Fruit fly (Drosophila melanogaster) whole organism, wandering third instar larva: ENCODE results near the gene TwdlT.

Experiments used
- CG32264 ChIP-seq: fragments of 200-800 bp; sonication (Bioruptor generic); optimal IDR thresholded peaks from 2 replicates; lab custom pipeline; 2016; ENCODE audit warnings: missing biosample characterization, missing genetic modification characterization
- CG9705 ChIP-seq: fragments of 200-800 bp; sonication (Bioruptor generic); optimal IDR thresholded peaks from 2 replicates; lab custom pipeline; 2018; ENCODE audit warnings: missing biosample characterization, mild to moderate bottlenecking, missing genetic modification characterization
- Dif ChIP-seq: fragments of 200-275, 200-300 bp; sonication (Bioruptor generic); optimal IDR thresholded peaks from 2 replicates; lab custom pipeline; 2018; ENCODE audit warnings: missing biosample characterization, missing genetic modification characterization; ENCODE audit not compliant: partially characterized antibody
- GATAd ChIP-seq: sonication (Bioruptor generic); optimal IDR thresholded peaks from 2 replicates; lab custom pipeline; 2016; ENCODE audit warnings: missing biosample characterization, missing genetic modification characterization
- HLH106 ChIP-seq: fragments of 200-800 bp; optimal IDR thresholded peaks from 3 replicates; lab custom pipeline; 2019; ENCODE audit warnings: missing biosample characterization, mild to moderate bottlenecking, missing genetic modification characterization, moderate library complexity
- Hnf4 ChIP-seq: fragments of 200-800 bp; sonication (Bioruptor generic); optimal IDR thresholded peaks from 2 replicates; lab custom pipeline; 2016; ENCODE audit warnings: missing biosample characterization, mild to moderate bottlenecking, missing genetic modification characterization
- Hr78 ChIP-seq: fragments of >200 bp; optimal IDR thresholded peaks from 2 replicates; lab custom pipeline; 2017; ENCODE audit warnings: missing biosample characterization, missing genetic modification characterization
- Hr83 ChIP-seq: fragments of 200-300 bp; sonication (Bioruptor generic); optimal IDR thresholded peaks from 2 replicates; lab custom pipeline; 2016; ENCODE audit warnings: missing biosample characterization, mild to moderate bottlenecking, missing genetic modification characterization, moderate library complexity; ENCODE audit not compliant: poor library complexity, severe bottlenecking
- Jra ChIP-seq: sonication (Bioruptor generic); optimal IDR thresholded peaks from 2 replicates; lab custom pipeline; 2016; ENCODE audit warnings: missing biosample characterization, missing genetic modification characterization
- Mio ChIP-seq: sonication (Bioruptor generic); optimal IDR thresholded peaks from 2 replicates; lab custom pipeline; 2016; ENCODE audit warnings: missing biosample characterization, missing genetic modification characterization
- Rel ChIP-seq, 2 experiments: fragments of 200-800 bp; sonication (Bioruptor generic) in 1 of 2; optimal IDR thresholded peaks; 2 replicates in 1 of 2; 3 replicates in 1 of 2; lab custom pipeline; 2016 to 2019; ENCODE audit warnings: mild to moderate bottlenecking in 2 of 2, missing biosample characterization in 2 of 2, missing genetic modification characterization in 2 of 2, moderate library complexity in 1 of 2
- Sp1 ChIP-seq: fragments of 200-800 bp; sonication (Bioruptor generic); optimal IDR thresholded peaks from 3 replicates; lab custom pipeline; 2019; ENCODE audit warnings: missing biosample characterization, mild to moderate bottlenecking, missing genetic modification characterization, moderate library complexity
- Vsx2 ChIP-seq: fragments of 200-300, 225-300 bp; sonication (Bioruptor generic); optimal IDR thresholded peaks from 2 replicates; lab custom pipeline; 2018; ENCODE audit warnings: missing biosample characterization, missing genetic modification characterization; ENCODE audit not compliant: partially characterized antibody
- br ChIP-seq: fragments of 200-800 bp; sonication (Bioruptor generic); optimal IDR thresholded peaks from 2 replicates; lab custom pipeline; 2016; ENCODE audit warnings: missing biosample characterization, missing genetic modification characterization
- brk ChIP-seq: fragments of 200-800 bp; sonication (Bioruptor generic); optimal IDR thresholded peaks from 2 replicates; lab custom pipeline; 2016; ENCODE audit warnings: missing biosample characterization, mild to moderate bottlenecking, missing genetic modification characterization
- dmrt93B ChIP-seq: fragments of 200-800 bp; sonication (Bioruptor generic); optimal IDR thresholded peaks from 2 replicates; lab custom pipeline; 2018; ENCODE audit warnings: missing biosample characterization, mild to moderate bottlenecking, missing genetic modification characterization
- dsf ChIP-seq: sonication (Bioruptor generic); optimal IDR thresholded peaks from 2 replicates; lab custom pipeline; 2016; ENCODE audit warnings: missing biosample characterization, missing genetic modification characterization, borderline replicate concordance
- foxo ChIP-seq, 2 experiments: fragments of 200-800 bp; sonication (Bioruptor generic); optimal IDR thresholded peaks; 2 replicates in 1 of 2; 3 replicates in 1 of 2; lab custom pipeline; 2016 to 2017; ENCODE audit warnings: missing biosample characterization in 2 of 2, missing genetic modification characterization in 2 of 2
- fru ChIP-seq: fragments of 200-800 bp; sonication (Bioruptor generic); optimal IDR thresholded peaks from 3 replicates; lab custom pipeline; 2016; ENCODE audit warnings: missing biosample characterization, mild to moderate bottlenecking, missing genetic modification characterization
- h ChIP-seq: fragments of 200-800 bp; sonication (Bioruptor generic); optimal IDR thresholded peaks from 3 replicates; lab custom pipeline; 2016; ENCODE audit warnings: missing biosample characterization, mild to moderate bottlenecking, missing genetic modification characterization
- jim ChIP-seq: fragments of 175-275, 200-325 bp; sonication (Bioruptor generic); optimal IDR thresholded peaks from 2 replicates; lab custom pipeline; 2016; ENCODE audit warnings: missing biosample characterization, mild to moderate bottlenecking, missing genetic modification characterization
- lola ChIP-seq: fragments of >200 bp; optimal IDR thresholded peaks from 2 replicates; lab custom pipeline; 2017; ENCODE audit warnings: missing biosample characterization, missing genetic modification characterization
- psq ChIP-seq: fragments of 200-800 bp; sonication (Bioruptor generic); optimal IDR thresholded peaks from 3 replicates; lab custom pipeline; 2017; ENCODE audit warnings: missing biosample characterization, mild to moderate bottlenecking, missing genetic modification characterization, moderate library complexity
- rgr ChIP-seq: fragments of 200-800 bp; sonication (Bioruptor generic); optimal IDR thresholded peaks from 3 replicates; lab custom pipeline; 2016; ENCODE audit warnings: missing biosample characterization, mild to moderate bottlenecking, missing genetic modification characterization
- sage ChIP-seq: fragments of 200-800 bp; sonication (Bioruptor generic); optimal IDR thresholded peaks from 2 replicates; lab custom pipeline; 2016; ENCODE audit warnings: missing biosample characterization, mild to moderate bottlenecking, missing genetic modification characterization
- sv ChIP-seq: fragments of 200-800 bp; sonication (Bioruptor generic); optimal IDR thresholded peaks from 3 replicates; lab custom pipeline; 2016; ENCODE audit warnings: missing biosample characterization, missing genetic modification characterization
- tai ChIP-seq: sonication (Bioruptor generic); optimal IDR thresholded peaks from 2 replicates; lab custom pipeline; 2016; ENCODE audit warnings: missing biosample characterization, missing genetic modification characterization
- usp ChIP-seq: fragments of >200 bp; optimal IDR thresholded peaks from 2 replicates; lab custom pipeline; 2017; ENCODE audit warnings: missing biosample characterization, missing genetic modification characterization

TwdlT gene

dm6 chr3R:27092843-27093242 is 43.8 kb downstream of the TwdlT start, which contains the start of gene CG14258:
Gene CG14258 (plus strand): TSS chr3R:27093143.
- TF ChIP-seq tai (GFP tag; lab: Kevin White, UChicago) (no peak), HLH106 (tag; lab: Kevin White, UChicago) (no peak), GATAd (GFP tag; lab: Kevin White, UChicago) (no peak), CG9705 (no peak), h (GFP tag; lab: Kevin White, UChicago) (no peak), lola (GFP tag; lab: Kevin White, UChicago) (no peak), sage (GFP tag; lab: Kevin White, UChicago) (no peak), jim (GFP tag; lab: Kevin White, UChicago) (no peak), Hnf4 (GFP tag; lab: Kevin White, UChicago) (no peak), Hr78 (GFP tag; lab: Kevin White, UChicago) (no peak), br (GFP tag; lab: Kevin White, UChicago) (no peak), usp (no peak), Vsx2 (GFP tag; lab: Kevin White, UChicago) (no peak), brk (no peak), Dif (GFP tag; lab: Kevin White, UChicago) (no peak), Rel (GFP tag; optimal IDR thresholded peaks at IDR 0.05; lab: Kevin White, UChicago) (no peak), Rel (tag; optimal IDR thresholded peaks at IDR 0.05; lab: Kevin White, UChicago) (no peak), psq (GFP tag; lab: Kevin White, UChicago) (no peak), dmrt93B (GFP tag; lab: Kevin White, UChicago) (no peak), Sp1 (GFP tag; lab: Kevin White, UChicago) (no peak), Mio (no peak)

DNA sequence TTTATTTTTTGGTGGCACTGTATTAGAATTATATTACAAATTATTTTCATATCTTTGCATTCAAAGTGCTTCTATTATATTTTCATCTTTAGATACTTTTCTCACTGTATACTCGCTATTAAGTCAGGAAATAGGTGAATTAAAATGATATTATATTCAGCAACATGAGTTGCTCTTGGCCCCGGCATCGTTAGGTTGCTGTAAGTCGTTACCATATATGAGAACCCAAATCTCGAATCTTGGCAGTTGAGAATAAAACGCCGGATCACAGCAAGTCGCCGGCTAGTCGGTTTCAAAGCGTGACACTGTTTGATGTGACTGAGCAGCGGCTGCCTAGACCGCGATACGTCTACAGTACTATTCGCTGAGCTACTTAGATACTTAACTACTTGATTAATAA is 45.2 kb downstream of the TwdlT start, which contains the start of gene CG14259:
CG14259 (plus strand) TSS at position 301 of the 400 bp plus-strand sequence.
- TF ChIP-seq usp: no peak

- TF ChIP-seq dmrt93B (GFP tag; lab: Kevin White, UChicago) (no peak), Jra (no peak), Sp1 (GFP tag; lab: Kevin White, UChicago) (no peak), fru (GFP tag; lab: Kevin White, UChicago) (no peak), psq (GFP tag; lab: Kevin White, UChicago) (no peak), dsf (GFP tag; lab: Kevin White, UChicago) (no peak), usp (no peak), CG32264 (no peak)
These were observed 49.6 kb downstream of the TwdlT start for dm6 chr3R:27098638-27099037.

dm6 chr3R:27099579-27099978 is 50.6 kb downstream of the TwdlT start, which contains the start of gene eater:
Gene eater (minus strand): TSS chr3R:27099679.
- TF ChIP-seq Mio: no peak
- no peak for TF ChIP-seq Hr83
- TF ChIP-seq sage (GFP tag; lab: Kevin White, UChicago): no peak
- no peak for TF ChIP-seq fru (GFP tag; lab: Kevin White, UChicago)
- no peak for TF ChIP-seq Jra
- no peak for TF ChIP-seq HLH106 (tag; lab: Kevin White, UChicago)
- no peak for TF ChIP-seq dmrt93B (GFP tag; lab: Kevin White, UChicago)
- TF ChIP-seq br (GFP tag; lab: Kevin White, UChicago): no peak
- no peak for TF ChIP-seq rgr (GFP tag; lab: Kevin White, UChicago)
- TF ChIP-seq h (GFP tag; lab: Kevin White, UChicago): no peak
- no peak for TF ChIP-seq foxo (GFP tag; optimal IDR thresholded peaks at IDR 0.05; lab: Kevin White, UChicago)
- no peak for TF ChIP-seq tai (GFP tag; lab: Kevin White, UChicago)
- no peak for TF ChIP-seq sv (GFP tag; lab: Kevin White, UChicago)
- no peak for TF ChIP-seq Hr78 (GFP tag; lab: Kevin White, UChicago)
